Worm (Caenorhabditis elegans): ENCODE results near the gene set-16.

set-16 gene

ce11 chrIII:13616793-13617192 is 26.9 kb upstream of the set-16 start, which contains the start of gene T12D8.9:
TSS of gene T12D8.9 (plus strand) at chrIII:13617104.
- TF ChIP-seq pag-3 (tag; optimal IDR thresholded peaks at IDR 0.05; ENCODE audit: borderline replicate concordance, insufficient read depth) (peak; percentile 31), ceh-8 (GFP tag; optimal IDR thresholded peaks at IDR 0.05) (no peak), C16A3.4 (tag; optimal IDR thresholded peaks at IDR 0.05) (peak; percentile 15), swsn-7 (tag; optimal IDR thresholded peaks at IDR 0.05) (no peak), nhr-19 (GFP tag; conservative IDR thresholded peaks at IDR 0.05) (peak; percentile 24), unc-86 (tag; optimal IDR thresholded peaks at IDR 0.05) (no peak), dpl-1 (GFP tag; optimal IDR thresholded peaks at IDR 0.05) (no peak), fkh-4 (tag; optimal IDR thresholded peaks at IDR 0.05; ENCODE audit: borderline replicate concordance) (peak; percentile 26), rnt-1 (tag; optimal IDR thresholded peaks at IDR 0.05) (peak; percentile 56), zip-4 (GFP tag; optimal IDR thresholded peaks at IDR 0.05) (no peak), zag-1 (tag; optimal IDR thresholded peaks at IDR 0.05) (no peak), nhr-71 (tag; optimal IDR thresholded peaks at IDR 0.05) (peak; percentile 57), lin-14 (GFP tag; optimal IDR thresholded peaks at IDR 0.05) (peak; percentile 76), tlp-1 (tag; optimal IDR thresholded peaks at IDR 0.05) (no peak), unc-130 (tag; optimal IDR thresholded peaks at IDR 0.05) (peak; percentile 52), snu-23 (GFP tag; optimal IDR thresholded peaks at IDR 0.05) (peak; percentile 49), blmp-1 (tag; optimal IDR thresholded peaks at IDR 0.05) (no peak), nhr-90 (tag; optimal IDR thresholded peaks at IDR 0.05; ENCODE audit: poor library complexity) (no peak), nhr-84 (tag; optimal IDR thresholded peaks at IDR 0.05) (no peak), mep-1 (tag; optimal IDR thresholded peaks at IDR 0.05) (no peak), lsy-2 (tag; optimal IDR thresholded peaks at IDR 0.05) (peak; percentile 6 to 52), lin-13 (GFP tag; optimal IDR thresholded peaks at IDR 0.05) (no peak), dsc-1 (tag; optimal IDR thresholded peaks at IDR 0.05) (peak; percentile 48), F16B12.6 (tag; optimal IDR thresholded peaks at IDR 0.05) (no peak), nhr-20 (tag; optimal IDR thresholded peaks at IDR 0.05) (no peak), ztf-4 (tag; optimal IDR thresholded peaks at IDR 0.05) (peak; percentile 3)

ce11 chrIII:13621012-13621411 is 22.7 kb upstream of the set-16 start:
- no peak for TF ChIP-seq efl-1 (optimal IDR thresholded peaks at IDR 0.05)
- TF ChIP-seq efl-1 (GFP tag; optimal IDR thresholded peaks at IDR 0.05 in 1 of 2), result peak in 1 of 2 experiments; percentile 19
- TF ChIP-seq lsy-2 (tag; optimal IDR thresholded peaks at IDR 0.05), result no peak
- TF ChIP-seq sox-4 (tag; optimal IDR thresholded peaks at IDR 0.05), result no peak

ce11 chrIII:13621717-13622116 is 22.0 kb upstream of the set-16 start:
- TF ChIP-seq sup-37 (GFP tag; optimal IDR thresholded peaks at IDR 0.05), result no peak
- TF ChIP-seq ceh-63 (GFP tag; optimal IDR thresholded peaks at IDR 0.05), result peak; percentile 20

- TF ChIP-seq fkh-8 (tag; optimal IDR thresholded peaks at IDR 0.05), result peak; percentile 35
- TF ChIP-seq lin-13 (GFP tag; optimal IDR thresholded peaks at IDR 0.05), result peak; percentile 49
- peak; percentile 65 for TF ChIP-seq nhr-47 (tag; optimal IDR thresholded peaks at IDR 0.05)
- TF ChIP-seq swsn-7 (tag; optimal IDR thresholded peaks at IDR 0.05), result peak; percentile 49
- peak; percentile 64 for TF ChIP-seq lin-14 (GFP tag; optimal IDR thresholded peaks at IDR 0.05)
- TF ChIP-seq lsy-2 (tag; optimal IDR thresholded peaks at IDR 0.05), result peak; percentile 58 to 70
- no peak for TF ChIP-seq unc-30 (tag; optimal IDR thresholded peaks at IDR 0.05)
- no peak for TF ChIP-seq nhr-76 (tag; optimal IDR thresholded peaks at IDR 0.05)
- peak; percentile 35 for TF ChIP-seq lin-15B (tag; optimal IDR thresholded peaks at IDR 0.05)
- peak; percentile 11 for TF ChIP-seq egl-13 (tag; optimal IDR thresholded peaks at IDR 0.05)
- peak; percentile 61 for TF ChIP-seq unc-130 (tag; optimal IDR thresholded peaks at IDR 0.05)
- TF ChIP-seq elt-2 (tag; optimal IDR thresholded peaks at IDR 0.05), result no peak
- TF ChIP-seq zag-1 (tag; optimal IDR thresholded peaks at IDR 0.05), result no peak
- TF ChIP-seq jun-1 (tag; optimal IDR thresholded peaks at IDR 0.05), result no peak
- peak; percentile 75 for TF ChIP-seq skn-1 (tag; optimal IDR thresholded peaks at IDR 0.05)
- TF ChIP-seq fos-1 (tag; optimal IDR thresholded peaks at IDR 0.05), result no peak
- no peak for TF ChIP-seq hlh-17 (GFP tag; optimal IDR thresholded peaks at IDR 0.05; ENCODE audit: borderline replicate concordance)
- TF ChIP-seq dpl-1 (GFP tag; optimal IDR thresholded peaks at IDR 0.05), result peak; percentile 74 to 85 (median 75)
- peak; percentile 52 for TF ChIP-seq dsc-1 (tag; optimal IDR thresholded peaks at IDR 0.05)
- peak; percentile 78 for TF ChIP-seq snu-23 (GFP tag; optimal IDR thresholded peaks at IDR 0.05)
- TF ChIP-seq nhr-85 (tag), result peak; percentile 50
- TF ChIP-seq fkh-4 (tag; optimal IDR thresholded peaks at IDR 0.05; ENCODE audit: borderline replicate concordance), result no peak
- no peak for TF ChIP-seq mab-9 (GFP tag; IDR thresholded peaks at IDR 0.05)
- TF ChIP-seq ceh-88 (GFP tag; IDR thresholded peaks at IDR 0.05), result no peak
- peak; percentile 30 for TF ChIP-seq snpc-4 (tag; optimal IDR thresholded peaks at IDR 0.05)
- TF ChIP-seq mdl-1 (tag; optimal IDR thresholded peaks at IDR 0.05), result peak in 1 of 2 experiments; percentile 7
- peak; percentile 34 for TF ChIP-seq C16A3.4 (tag; optimal IDR thresholded peaks at IDR 0.05)
- TF ChIP-seq nhr-20 (tag; optimal IDR thresholded peaks at IDR 0.05), result peak; percentile 48
Measured at ce11 chrIII:13622268-13622667, 21.4 kb upstream of the set-16 start, which contains the start of gene hip-1. TSS of gene hip-1 (minus strand) at chrIII:13622492.
